Worm (Caenorhabditis elegans) whole organism, L4 larva: ENCODE results near the gene acp-2.

Experiments
- F10B5.3 ChIP-seq: sonication (generic microtip); optimal IDR thresholded peaks from 2 replicates; lab custom pipeline; 2016; ENCODE audit warnings: mild to moderate bottlenecking, missing genetic modification characterization, missing compliant biosample characterization
- F49E8.2 ChIP-seq: sonication (generic microtip); optimal IDR thresholded peaks from 2 replicates; lab custom pipeline; 2016; ENCODE audit warnings: missing compliant biosample characterization, mild to moderate bottlenecking, missing genetic modification characterization, borderline replicate concordance
- T20F7.1 ChIP-seq: fragments of 200-800 bp; sonication (Bioruptor generic); optimal IDR thresholded peaks from 2 replicates; lab custom pipeline; 2018; ENCODE audit warnings: mild to moderate bottlenecking, missing genetic modification characterization, missing compliant biosample characterization
- Y105C5A.15 ChIP-seq: fragments of 200-800 bp; sonication (Bioruptor generic); IDR thresholded peaks from 2 replicates; pipeline ENCODE4 v1.3.6; 2022; ENCODE audit warnings: missing genetic modification characterization, missing compliant biosample characterization
- arid-1 ChIP-seq: fragments of 200-800 bp; sonication (Bioruptor generic); conservative IDR thresholded peaks from 2 replicates; pipeline ENCODE4 v1.3.6; 2022; ENCODE audit warnings: missing genetic modification reagents, missing genetic modification characterization, missing compliant biosample characterization
- attf-4 ChIP-seq: sonication (generic microtip); optimal IDR thresholded peaks from 3 replicates; lab custom pipeline; 2017; ENCODE audit warnings: missing biosample characterization, missing genetic modification characterization
- ceh-20 ChIP-seq: fragments of 200-800 bp; sonication (Bioruptor generic); IDR thresholded peaks from 2 replicates; pipeline ENCODE4 v1.3.6; 2022; ENCODE audit warnings: missing genetic modification reagents, missing genetic modification characterization, missing compliant biosample characterization
- ces-1 ChIP-seq: fragments of 150-350 bp; sonication (generic microtip); optimal IDR thresholded peaks from 4 replicates; lab custom pipeline; 2014; ENCODE audit warnings: missing biosample characterization, missing genetic modification reagents, missing genetic modification characterization
- daf-12 ChIP-seq: fragments of 150-350 bp; optimal IDR thresholded peaks from 2 replicates; lab custom pipeline; 2014; ENCODE audit warnings: missing biosample characterization, missing genetic modification reagents, missing genetic modification characterization
- daf-16 ChIP-seq, 3 experiments: sonication (generic microtip); optimal IDR thresholded peaks; 2 replicates each; lab custom pipeline; 2016 to 2017; ENCODE audit warnings: missing genetic modification characterization in 3 of 3, missing genetic modification reagents in 3 of 3, mild to moderate bottlenecking in 2 of 3, missing compliant biosample characterization in 2 of 3, missing biosample characterization in 1 of 3, moderate library complexity in 1 of 3
- daf-8 ChIP-seq: fragments of 200-800 bp; sonication (Bioruptor generic); IDR thresholded peaks from 2 replicates; pipeline ENCODE4 v1.3.6; 2022; ENCODE audit warnings: missing genetic modification characterization, missing compliant biosample characterization
- dmd-6 ChIP-seq: fragments of 200-800 bp; sonication (Bioruptor generic); IDR thresholded peaks from 2 replicates; pipeline ENCODE4 v1.3.6; 2022; ENCODE audit warnings: missing genetic modification reagents, missing genetic modification characterization, missing compliant biosample characterization
- dmd-8 ChIP-seq: fragments of 200-800 bp; sonication (Bioruptor generic); IDR thresholded peaks from 2 replicates; pipeline ENCODE4 v1.3.6; 2022; ENCODE audit warnings: missing genetic modification characterization, missing compliant biosample characterization
- dpl-1 ChIP-seq: fragments of 150-350 bp; optimal IDR thresholded peaks from 2 replicates; lab custom pipeline; 2014; ENCODE audit warnings: missing biosample characterization, missing genetic modification reagents, missing genetic modification characterization
- duxl-1 ChIP-seq: sonication (generic microtip); optimal IDR thresholded peaks from 2 replicates; lab custom pipeline; 2016; ENCODE audit warnings: mild to moderate bottlenecking, missing genetic modification characterization, moderate library complexity, missing compliant biosample characterization; ENCODE audit not compliant: poor library complexity
- dve-1 ChIP-seq: sonication (generic microtip); optimal IDR thresholded peaks from 2 replicates; lab custom pipeline; 2017; ENCODE audit warnings: antibody characterized with exemption, mild to moderate bottlenecking, missing genetic modification characterization, missing compliant biosample characterization; ENCODE audit not compliant: insufficient read depth
- fos-1 ChIP-seq: fragments of 150-350 bp; optimal IDR thresholded peaks from 2 replicates; lab custom pipeline; 2014; ENCODE audit warnings: missing biosample characterization, missing genetic modification characterization
- hif-1 ChIP-seq, 2 experiments: sonication (generic microtip); optimal IDR thresholded peaks; 2 replicates each; lab custom pipeline; 2016 to 2017; ENCODE audit warnings: missing compliant biosample characterization in 2 of 2, missing genetic modification characterization in 2 of 2, missing genetic modification reagents in 2 of 2, missing genotype in 2 of 2, mild to moderate bottlenecking in 1 of 2
- hlh-11 ChIP-seq: fragments of 200-800 bp; sonication (Bioruptor generic); optimal IDR thresholded peaks from 2 replicates; lab custom pipeline; 2018; ENCODE audit warnings: mild to moderate bottlenecking, missing genetic modification characterization, missing compliant biosample characterization
- jun-1 ChIP-seq: fragments of 150-350 bp; optimal IDR thresholded peaks from 2 replicates; lab custom pipeline; 2014; ENCODE audit warnings: missing biosample characterization, missing genetic modification reagents, missing genetic modification characterization
- lin-1 ChIP-seq: fragments of 200-800 bp; sonication (Bioruptor generic); IDR thresholded peaks from 2 replicates; pipeline ENCODE4 v1.3.6; 2022; ENCODE audit warnings: missing genetic modification reagents, missing genetic modification characterization, missing compliant biosample characterization
- lin-13 ChIP-seq: fragments of 150-350 bp; optimal IDR thresholded peaks from 2 replicates; lab custom pipeline; 2014; ENCODE audit warnings: missing biosample characterization, missing genetic modification reagents, missing genetic modification characterization
- lin-15B ChIP-seq: fragments of 150-350 bp; sonication (generic microtip); optimal IDR thresholded peaks from 3 replicates; lab custom pipeline; 2014; ENCODE audit warnings: missing biosample characterization, missing genetic modification characterization
- lin-29 ChIP-seq: fragments of 200-800 bp; sonication (Bioruptor generic); IDR thresholded peaks from 2 replicates; pipeline ENCODE4 v1.3.6; 2022; ENCODE audit warnings: missing genetic modification reagents, missing genetic modification characterization, missing compliant biosample characterization
- lin-39 ChIP-seq: fragments of 150-350 bp; optimal IDR thresholded peaks from 2 replicates; lab custom pipeline; 2014; ENCODE audit warnings: missing biosample characterization, missing genetic modification reagents, missing genetic modification characterization
- lir-3 ChIP-seq: sonication (generic microtip); optimal IDR thresholded peaks from 2 replicates; lab custom pipeline; 2016; ENCODE audit warnings: mild to moderate bottlenecking, missing genetic modification characterization, missing compliant biosample characterization
- lsy-2 ChIP-seq, 2 experiments: fragments of 150-350 bp in 1 of 2; sonication (generic microtip) in 1 of 2; optimal IDR thresholded peaks; 2 replicates each; lab custom pipeline; 2014 to 2017; ENCODE audit warnings: missing biosample characterization in 2 of 2, missing genetic modification characterization in 2 of 2
- mxl-3 ChIP-seq: fragments of 200-800 bp; sonication (Bioruptor generic); optimal IDR thresholded peaks from 2 replicates; lab custom pipeline; 2018; ENCODE audit warnings: mild to moderate bottlenecking, missing genetic modification characterization, missing compliant biosample characterization
- nhr-102 ChIP-seq: sonication (generic microtip); optimal IDR thresholded peaks from 2 replicates; lab custom pipeline; 2016; ENCODE audit warnings: mild to moderate bottlenecking, missing genetic modification characterization, moderate library complexity, missing compliant biosample characterization
- nhr-25 ChIP-seq: sonication (generic microtip); optimal IDR thresholded peaks from 2 replicates; lab custom pipeline; 2017; ENCODE audit warnings: missing genetic modification characterization, mild to moderate bottlenecking, missing compliant biosample characterization, antibody characterized with exemption, moderate library complexity, borderline replicate concordance; ENCODE audit not compliant: insufficient read depth
- nhr-28 ChIP-seq: fragments of 150-350 bp; optimal IDR thresholded peaks from 2 replicates; lab custom pipeline; 2014; ENCODE audit warnings: missing biosample characterization, missing genetic modification characterization
- nhr-41 ChIP-seq: fragments of 200-800 bp; sonication (Bioruptor generic); IDR thresholded peaks from 2 replicates; pipeline ENCODE4 v1.3.6; 2022; ENCODE audit warnings: missing genetic modification reagents, missing genetic modification characterization, missing compliant biosample characterization
- nhr-48 ChIP-seq: sonication (generic microtip); optimal IDR thresholded peaks from 2 replicates; lab custom pipeline; 2016; ENCODE audit warnings: mild to moderate bottlenecking, missing genetic modification characterization, missing compliant biosample characterization
- nhr-77 ChIP-seq: fragments of 150-350 bp; optimal IDR thresholded peaks from 2 replicates; lab custom pipeline; 2014; ENCODE audit warnings: missing biosample characterization, missing genetic modification characterization
- php-3 ChIP-seq: fragments of 200-800 bp; sonication (Bioruptor generic); IDR thresholded peaks from 2 replicates; pipeline ENCODE4 v1.3.6; 2022; ENCODE audit warnings: missing genetic modification reagents, missing genetic modification characterization, missing compliant biosample characterization
- pqm-1 ChIP-seq: sonication (generic microtip); optimal IDR thresholded peaks from 2 replicates; lab custom pipeline; 2017; ENCODE audit warnings: missing biosample characterization, missing genetic modification characterization
- sdz-12 ChIP-seq: fragments of 200-800 bp; sonication (Bioruptor generic); optimal IDR thresholded peaks from 2 replicates; lab custom pipeline; 2018; ENCODE audit warnings: mild to moderate bottlenecking, missing genetic modification characterization, missing compliant biosample characterization
- set-16 ChIP-seq: fragments of 200-800 bp; sonication (Bioruptor generic); IDR thresholded peaks from 2 replicates; pipeline ENCODE4 v1.3.6; 2022; ENCODE audit warnings: missing genetic modification reagents, missing genetic modification characterization, missing compliant biosample characterization
- snpc-1.2 ChIP-seq: fragments of 200-800 bp; sonication (Bioruptor generic); IDR thresholded peaks from 2 replicates; pipeline ENCODE4 v1.3.6; 2022; ENCODE audit warnings: missing genetic modification reagents, missing genetic modification characterization, missing compliant biosample characterization
- snpc-4 ChIP-seq: fragments of 150-350 bp; optimal IDR thresholded peaks from 2 replicates; lab custom pipeline; 2014; ENCODE audit warnings: missing biosample characterization, missing genetic modification characterization
- spr-3 ChIP-seq: fragments of 200-800 bp; sonication (Bioruptor generic); optimal IDR thresholded peaks from 2 replicates; lab custom pipeline; 2018; ENCODE audit warnings: mild to moderate bottlenecking, missing genetic modification characterization, missing compliant biosample characterization
- tra-1 ChIP-seq: fragments of 200-800 bp; sonication (Bioruptor generic); IDR thresholded peaks from 2 replicates; pipeline ENCODE4 v1.3.6; 2022; ENCODE audit warnings: missing genetic modification reagents, missing genetic modification characterization, missing compliant biosample characterization
- unc-62 ChIP-seq, 3 experiments: fragments of 150-350 bp in 1 of 3; sonication (generic microtip); optimal IDR thresholded peaks in 2 of 3; peaks in 1 of 3; 1 replicate in 1 of 3; 2 replicates in 2 of 3; lab custom pipeline; 2014 to 2017; ENCODE audit warnings: missing biosample characterization in 3 of 3, missing genetic modification characterization in 3 of 3, missing genetic modification reagents in 3 of 3, missing genotype in 1 of 3
- vab-7 ChIP-seq: fragments of 200-800 bp; sonication (Bioruptor generic); IDR thresholded peaks from 2 replicates; pipeline ENCODE4 v1.3.6; 2022; ENCODE audit warnings: missing genetic modification reagents, missing genetic modification characterization, missing compliant biosample characterization
- ztf-11 ChIP-seq: fragments of 150-350 bp; optimal IDR thresholded peaks from 2 replicates; lab custom pipeline; 2014; ENCODE audit warnings: missing biosample characterization, missing genetic modification characterization

The acp-2 gene

ce11 chrII:8388001-8388513 lies 43.8 kb downstream of the acp-2 start, which contains the start of gene drd-1:
Gene drd-1 (plus strand): TSS chrII:8388051.
- TF ChIP-seq ceh-20 (no peak), nhr-28 (tag; lab: Kevin White, UChicago) (peak; percentile 92), F49E8.2 (tag; lab: Kevin White, UChicago) (no peak), fos-1 (tag; lab: Kevin White, UChicago) (peak; percentile 37), daf-8 (no peak), lin-1 (peak; percentile 60; the same call in 1 of the 2 replicates), nhr-102 (tag; lab: Kevin White, UChicago) (peak; percentile 33), arid-1 (GFP tag; lab: Robert Waterston, UW) (no peak), ces-1 (GFP tag; lab: Kevin White, UChicago) (no peak), mxl-3 (GFP tag; lab: Kevin White, UChicago) (peak; percentile 11), jun-1 (tag; lab: Kevin White, UChicago) (peak; percentile 37), php-3 (GFP tag; lab: Robert Waterston, UW) (peak; percentile 58; the same call in 1 of the 2 replicates), nhr-77 (tag; lab: Kevin White, UChicago) (peak; percentile 72), lir-3 (tag; lab: Kevin White, UChicago) (no peak), dve-1 (tag; lab: Kevin White, UChicago) (peak; percentile 71), nhr-25 (tag; lab: Kevin White, UChicago) (no peak), daf-16 (GFP tag; optimal IDR thresholded peaks at IDR 0.05; lab: Kevin White, UChicago) (no peak), daf-16 (tag; optimal IDR thresholded peaks at IDR 0.05; lab: Kevin White, UChicago) (peak; percentile 61), ztf-11 (tag; lab: Kevin White, UChicago) (no peak), lsy-2 (tag; optimal IDR thresholded peaks at IDR 0.05; lab: Kevin White, UChicago) (peak in 1 of 2 experiments; percentile 38), tra-1 (GFP tag; lab: Robert Waterston, UW) (0 out of 2 replicates have a peak, but pooled peaks have one; percentile 16), lin-13 (GFP tag; lab: Kevin White, UChicago) (no peak), Y105C5A.15 (GFP tag; lab: Robert Waterston, UW) (no peak), duxl-1 (tag; lab: Kevin White, UChicago) (no peak), pqm-1 (peak; percentile 99), nhr-41 (GFP tag; lab: Robert Waterston, UW) (peak; percentile 42; the same call in 1 of the 2 replicates), nhr-48 (tag; lab: Kevin White, UChicago) (peak; percentile 56), dmd-6 (peak; percentile 92), hif-1 (tag; optimal IDR thresholded peaks at IDR 0.05; lab: Kevin White, UChicago) (no peak), hlh-11 (tag; lab: Kevin White, UChicago) (peak; percentile 84), unc-62 (GFP tag; optimal IDR thresholded peaks at IDR 0.05 in 1 of 2; lab: Kevin White, UChicago) (peak in 1 of 2 experiments; percentile 84), unc-62 (tag; optimal IDR thresholded peaks at IDR 0.05; lab: Kevin White, UChicago) (no peak)

- TF ChIP-seq vab-7 (GFP tag; lab: Robert Waterston, UW) (no peak), T20F7.1 (GFP tag; lab: Kevin White, UChicago) (no peak), set-16 (no peak), daf-16 (GFP tag; optimal IDR thresholded peaks at IDR 0.05; lab: Kevin White, UChicago) (peak in 1 of 2 experiments; percentile 6), daf-16 (tag; optimal IDR thresholded peaks at IDR 0.05; lab: Kevin White, UChicago) (peak; percentile 40), dve-1 (tag; lab: Kevin White, UChicago) (peak; percentile 32), snpc-1.2 (GFP tag; lab: Robert Waterston, UW) (no peak), dmd-6 (peak; percentile 92), F10B5.3 (tag; lab: Kevin White, UChicago) (no peak), spr-3 (GFP tag; lab: Kevin White, UChicago) (no peak), attf-4 (tag; lab: Kevin White, UChicago) (no peak), daf-8 (no peak), lin-29 (GFP tag; lab: Robert Waterston, UW) (no peak), tra-1 (GFP tag; lab: Robert Waterston, UW) (no peak), dpl-1 (GFP tag; lab: Kevin White, UChicago) (no peak), lin-39 (tag; lab: Kevin White, UChicago) (no peak), sdz-12 (GFP tag; lab: Kevin White, UChicago) (no peak), daf-12 (tag; lab: Kevin White, UChicago) (no peak), lsy-2 (tag; optimal IDR thresholded peaks at IDR 0.05; lab: Kevin White, UChicago) (no peak), snpc-4 (tag; lab: Kevin White, UChicago) (no peak), nhr-25 (tag; lab: Kevin White, UChicago) (no peak), dmd-8 (no peak), lin-15B (tag; lab: Kevin White, UChicago) (no peak), php-3 (GFP tag; lab: Robert Waterston, UW) (peak; percentile 84), unc-62 (GFP tag; optimal IDR thresholded peaks at IDR 0.05 in 1 of 2; lab: Kevin White, UChicago) (peak in 1 of 2 experiments; percentile 13), unc-62 (tag; optimal IDR thresholded peaks at IDR 0.05; lab: Kevin White, UChicago) (no peak), hif-1 (tag; optimal IDR thresholded peaks at IDR 0.05; lab: Kevin White, UChicago) (no peak)
These were observed 45.0 kb downstream of the acp-2 start for ce11 chrII:8386897-8387296.
